Worm (Caenorhabditis elegans): ENCODE measurements around the gene C46A5.1.

- TF ChIP-seq ama-1 (optimal IDR thresholded peaks at IDR 0.05) = no peak
- no peak for TF ChIP-seq hif-1 (tag; optimal IDR thresholded peaks at IDR 0.05)
- TF ChIP-seq hlh-30 (tag; optimal IDR thresholded peaks at IDR 0.05; ENCODE audit: insufficient read depth) = no peak
- TF ChIP-seq aha-1 (tag) = peak; percentile 71
- TF ChIP-seq egl-27 (tag; optimal IDR thresholded peaks at IDR 0.05) = no peak
These were observed 28.2 kb downstream of the C46A5.1 start, which contains the start of gene C33H5.13 for ce11 chrIV:7791821-7792446.
